Worm (Caenorhabditis elegans) whole organism, L4 larva: ENCODE measurements around the gene T24E12.10.

ENCODE experiments used
- F26F4.8 ChIP-seq: fragments of 200-800 bp; sonication (Bioruptor generic); conservative IDR thresholded peaks from 2 replicates; pipeline ENCODE4 v1.3.6; 2022; ENCODE audit warnings: missing genetic modification characterization, missing compliant biosample characterization
- F44E2.7 ChIP-seq: fragments of 200-800 bp; sonication (Bioruptor generic); IDR thresholded peaks from 2 replicates; pipeline ENCODE4 v2.1.2; 2022; ENCODE audit warnings: missing genetic modification characterization, missing compliant biosample characterization
- ZK546.5 ChIP-seq, 2 experiments: sonication (generic microtip); optimal IDR thresholded peaks; 2 replicates each; lab custom pipeline; 2017; ENCODE audit warnings: missing biosample characterization in 2 of 2, missing genetic modification characterization in 2 of 2
- aha-1 ChIP-seq: fragments of 150-350 bp; peaks from one replicate; lab custom pipeline; 2014; ENCODE audit warnings: missing biosample characterization, missing genetic modification characterization
- arid-1 ChIP-seq: fragments of 200-800 bp; sonication (Bioruptor generic); conservative IDR thresholded peaks from 2 replicates; pipeline ENCODE4 v1.3.6; 2022; ENCODE audit warnings: missing genetic modification reagents, missing genetic modification characterization, missing compliant biosample characterization
- ces-1 ChIP-seq: fragments of 150-350 bp; sonication (generic microtip); optimal IDR thresholded peaks from 4 replicates; lab custom pipeline; 2014; ENCODE audit warnings: missing biosample characterization, missing genetic modification reagents, missing genetic modification characterization
- dpl-1 ChIP-seq: fragments of 150-350 bp; optimal IDR thresholded peaks from 2 replicates; lab custom pipeline; 2014; ENCODE audit warnings: missing biosample characterization, missing genetic modification reagents, missing genetic modification characterization
- dve-1 ChIP-seq: sonication (generic microtip); optimal IDR thresholded peaks from 2 replicates; lab custom pipeline; 2017; ENCODE audit warnings: antibody characterized with exemption, mild to moderate bottlenecking, missing genetic modification characterization, missing compliant biosample characterization; ENCODE audit not compliant: insufficient read depth
- hlh-11 ChIP-seq: fragments of 200-800 bp; sonication (Bioruptor generic); optimal IDR thresholded peaks from 2 replicates; lab custom pipeline; 2018; ENCODE audit warnings: mild to moderate bottlenecking, missing genetic modification characterization, missing compliant biosample characterization
- hlh-30 ChIP-seq: sonication (generic microtip); optimal IDR thresholded peaks from 2 replicates; lab custom pipeline; 2017; ENCODE audit warnings: antibody characterized with exemption, mild to moderate bottlenecking, missing genetic modification characterization, missing compliant biosample characterization; ENCODE audit not compliant: insufficient read depth
- hmg-1.1 ChIP-seq: fragments of 200-800 bp; sonication (Bioruptor generic); IDR thresholded peaks from 2 replicates; pipeline ENCODE4 v1.3.6; 2022; ENCODE audit warnings: missing genetic modification reagents, missing genetic modification characterization, missing compliant biosample characterization
- lin-1 ChIP-seq: fragments of 200-800 bp; sonication (Bioruptor generic); IDR thresholded peaks from 2 replicates; pipeline ENCODE4 v1.3.6; 2022; ENCODE audit warnings: missing genetic modification reagents, missing genetic modification characterization, missing compliant biosample characterization
- lin-13 ChIP-seq: fragments of 150-350 bp; optimal IDR thresholded peaks from 2 replicates; lab custom pipeline; 2014; ENCODE audit warnings: missing biosample characterization, missing genetic modification reagents, missing genetic modification characterization
- lir-3 ChIP-seq: sonication (generic microtip); optimal IDR thresholded peaks from 2 replicates; lab custom pipeline; 2016; ENCODE audit warnings: mild to moderate bottlenecking, missing genetic modification characterization, missing compliant biosample characterization
- madf-5 ChIP-seq, 2 experiments: fragments of 200-800 bp; sonication (Bioruptor generic); IDR thresholded peaks; 2 replicates each; pipeline ENCODE4 v1.3.6; 2022; ENCODE audit warnings: missing compliant biosample characterization in 2 of 2, missing genetic modification characterization in 2 of 2
- mdl-1 ChIP-seq, 2 experiments: fragments of 150-350 bp in 1 of 2; sonication (generic microtip) in 1 of 2; optimal IDR thresholded peaks; 2 replicates each; lab custom pipeline; 2014 to 2017; ENCODE audit warnings: missing biosample characterization in 2 of 2, missing genetic modification characterization in 2 of 2
- mep-1 ChIP-seq: fragments of 150-350 bp; sonication (generic microtip); optimal IDR thresholded peaks from 3 replicates; lab custom pipeline; 2014; ENCODE audit warnings: missing biosample characterization, missing genetic modification characterization
- mes-2 ChIP-seq: sonication (generic microtip); optimal IDR thresholded peaks from 2 replicates; lab custom pipeline; 2016; ENCODE audit warnings: missing genotype, mild to moderate bottlenecking, missing genetic modification characterization, missing compliant biosample characterization; ENCODE audit not compliant: poor library complexity, severe bottlenecking
- mxl-3 ChIP-seq: fragments of 200-800 bp; sonication (Bioruptor generic); optimal IDR thresholded peaks from 2 replicates; lab custom pipeline; 2018; ENCODE audit warnings: mild to moderate bottlenecking, missing genetic modification characterization, missing compliant biosample characterization
- nhr-237 ChIP-seq: sonication (generic microtip); optimal IDR thresholded peaks from 2 replicates; lab custom pipeline; 2017; ENCODE audit warnings: missing biosample characterization, missing genetic modification characterization
- nhr-28 ChIP-seq: fragments of 150-350 bp; optimal IDR thresholded peaks from 2 replicates; lab custom pipeline; 2014; ENCODE audit warnings: missing biosample characterization, missing genetic modification characterization
- nhr-42 ChIP-seq: fragments of 200-800 bp; sonication (Bioruptor generic); IDR thresholded peaks from 2 replicates; pipeline ENCODE4 v1.3.6; 2022; ENCODE audit warnings: missing genetic modification characterization, missing compliant biosample characterization
- nhr-48 ChIP-seq: sonication (generic microtip); optimal IDR thresholded peaks from 2 replicates; lab custom pipeline; 2016; ENCODE audit warnings: mild to moderate bottlenecking, missing genetic modification characterization, missing compliant biosample characterization
- nhr-6 ChIP-seq: fragments of 150-350 bp; optimal IDR thresholded peaks from 2 replicates; lab custom pipeline; 2014; ENCODE audit warnings: missing biosample characterization, missing genetic modification characterization
- nhr-77 ChIP-seq: fragments of 150-350 bp; optimal IDR thresholded peaks from 2 replicates; lab custom pipeline; 2014; ENCODE audit warnings: missing biosample characterization, missing genetic modification characterization
- pha-4 ChIP-seq, 2 experiments: fragments of 150-350 bp in 1 of 2; fragments of 200-800 bp in 1 of 2; sonication (Bioruptor generic) in 1 of 2; IDR thresholded peaks in 1 of 2; optimal IDR thresholded peaks in 1 of 2; 2 replicates each; pipeline versions ENCODE4 v1.3.6 to Lab custom; 2014 to 2022; ENCODE audit warnings: missing genetic modification characterization in 2 of 2, missing genetic modification reagents in 2 of 2, missing biosample characterization in 1 of 2, missing compliant biosample characterization in 1 of 2
- rbr-2 ChIP-seq: sonication (generic microtip); optimal IDR thresholded peaks from 2 replicates; lab custom pipeline; 2016; ENCODE audit warnings: missing genotype, missing genetic modification characterization, missing compliant biosample characterization
- saeg-2 ChIP-seq: fragments of 200-800 bp; sonication (Bioruptor generic); IDR thresholded peaks from 2 replicates; pipeline ENCODE4 v1.3.6; 2022; ENCODE audit warnings: missing genetic modification reagents, missing genetic modification characterization, missing compliant biosample characterization
- set-16 ChIP-seq: fragments of 200-800 bp; sonication (Bioruptor generic); IDR thresholded peaks from 2 replicates; pipeline ENCODE4 v1.3.6; 2022; ENCODE audit warnings: missing genetic modification reagents, missing genetic modification characterization, missing compliant biosample characterization
- spr-3 ChIP-seq: fragments of 200-800 bp; sonication (Bioruptor generic); optimal IDR thresholded peaks from 2 replicates; lab custom pipeline; 2018; ENCODE audit warnings: mild to moderate bottlenecking, missing genetic modification characterization, missing compliant biosample characterization
- unc-130 ChIP-seq: sonication (generic microtip); optimal IDR thresholded peaks from 2 replicates; lab custom pipeline; 2016; ENCODE audit warnings: missing genetic modification reagents, missing genetic modification characterization, missing compliant biosample characterization
- unc-39 ChIP-seq: sonication (generic microtip); optimal IDR thresholded peaks from 2 replicates; lab custom pipeline; 2017; ENCODE audit warnings: missing biosample characterization, missing genetic modification characterization
- vab-7 ChIP-seq: fragments of 200-800 bp; sonication (Bioruptor generic); IDR thresholded peaks from 2 replicates; pipeline ENCODE4 v1.3.6; 2022; ENCODE audit warnings: missing genetic modification reagents, missing genetic modification characterization, missing compliant biosample characterization
- zfp-3 ChIP-seq: fragments of 200-800 bp; sonication (Bioruptor generic); conservative IDR thresholded peaks from 2 replicates; pipeline ENCODE4 v1.3.6; 2022; ENCODE audit warnings: missing genetic modification reagents, missing genetic modification characterization, missing compliant biosample characterization
- zip-2 ChIP-seq: fragments of 150-350 bp; optimal IDR thresholded peaks from 2 replicates; lab custom pipeline; 2014; ENCODE audit warnings: missing biosample characterization, missing genetic modification characterization
- ztf-7 ChIP-seq: fragments of 150-350 bp; optimal IDR thresholded peaks from 2 replicates; lab custom pipeline; 2014; ENCODE audit warnings: missing biosample characterization, missing genetic modification characterization

The T24E12.10 gene

ce11 chrII:3803219-3803618 lies 30.2 kb upstream of the T24E12.10 start, which contains the start of gene ins-32:
ins-32 (minus strand) TSS chrII:3803319.
- TF ChIP-seq hlh-11 = no peak
- TF ChIP-seq nhr-237 (tag; lab: Kevin White, UChicago) = no peak
- no peak for TF ChIP-seq unc-39 (tag; lab: Kevin White, UChicago)
- no peak for TF ChIP-seq ces-1 (GFP tag; lab: Kevin White, UChicago)
- no peak for TF ChIP-seq nhr-77 (tag; lab: Kevin White, UChicago)
- TF ChIP-seq lin-13 (GFP tag; lab: Kevin White, UChicago) = no peak
- no peak for TF ChIP-seq nhr-42 (GFP tag; lab: Robert Waterston, UW)
- no peak for TF ChIP-seq rbr-2 (tag; lab: Kevin White, UChicago)
- TF ChIP-seq zip-2 (tag; lab: Kevin White, UChicago) = no peak
- no peak for TF ChIP-seq spr-3 (GFP tag; lab: Kevin White, UChicago)
- TF ChIP-seq ztf-7 = no peak
- no peak for TF ChIP-seq hmg-1.1
- TF ChIP-seq dpl-1 (GFP tag; lab: Kevin White, UChicago) = no peak
- no peak for TF ChIP-seq arid-1 (GFP tag; lab: Robert Waterston, UW)
- TF ChIP-seq lir-3 = no peak
- TF ChIP-seq ZK546.5 (tag; optimal IDR thresholded peaks at IDR 0.05; lab: Kevin White, UChicago) = no peak

DNA sequence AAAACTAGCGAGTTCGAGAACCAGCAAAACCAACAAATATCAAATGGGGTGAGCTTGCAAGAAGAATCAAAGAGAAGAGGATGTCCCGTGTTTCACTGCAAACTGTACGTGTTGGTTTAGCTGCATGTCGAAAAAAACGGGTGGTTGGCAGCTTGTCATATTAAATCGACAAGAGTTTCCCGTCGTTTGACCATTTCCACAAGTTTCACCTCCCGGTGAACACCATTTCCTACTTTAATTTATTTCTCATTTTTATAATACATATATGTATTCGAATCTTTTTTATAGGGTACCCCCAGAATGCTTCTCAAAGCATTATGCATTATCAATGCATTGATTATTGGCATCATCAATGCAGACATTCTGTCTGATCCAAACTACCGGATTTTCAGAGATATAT lies 22.3 kb upstream of the T24E12.10 start, which contains the start of gene Y8A9A.2:
TSS of gene Y8A9A.2 (plus strand) at position 301 of the 400 bp plus-strand sequence.
- TF ChIP-seq dve-1 (tag; lab: Kevin White, UChicago) (no peak), lin-1 (GFP tag; lab: Robert Waterston, UW) (no peak), mes-2 (no peak), zip-2 (tag; lab: Kevin White, UChicago) (no peak), nhr-6 (tag; lab: Kevin White, UChicago) (no peak), madf-5 (GFP tag; IDR thresholded peaks at IDR 0.05; lab: Robert Waterston, UW) (no peak), mep-1 (no peak), dpl-1 (GFP tag; lab: Kevin White, UChicago) (no peak), unc-39 (tag; lab: Kevin White, UChicago) (no peak), F44E2.7 (GFP tag; lab: Robert Waterston, UW) (no peak), nhr-48 (no peak), hmg-1.1 (no peak), hlh-30 (tag; lab: Kevin White, UChicago) (no peak), mxl-3 (GFP tag; lab: Kevin White, UChicago) (no peak), nhr-28 (tag; lab: Kevin White, UChicago) (no peak), pha-4 (GFP tag; IDR thresholded peaks at IDR 0.05; lab: Robert Waterston, UW) (no peak), pha-4 (tag; optimal IDR thresholded peaks at IDR 0.05; lab: Kevin White, UChicago) (no peak), ztf-7 (no peak), vab-7 (GFP tag; lab: Robert Waterston, UW) (no peak), aha-1 (tag; lab: Kevin White, UChicago) (no peak)

DNA sequence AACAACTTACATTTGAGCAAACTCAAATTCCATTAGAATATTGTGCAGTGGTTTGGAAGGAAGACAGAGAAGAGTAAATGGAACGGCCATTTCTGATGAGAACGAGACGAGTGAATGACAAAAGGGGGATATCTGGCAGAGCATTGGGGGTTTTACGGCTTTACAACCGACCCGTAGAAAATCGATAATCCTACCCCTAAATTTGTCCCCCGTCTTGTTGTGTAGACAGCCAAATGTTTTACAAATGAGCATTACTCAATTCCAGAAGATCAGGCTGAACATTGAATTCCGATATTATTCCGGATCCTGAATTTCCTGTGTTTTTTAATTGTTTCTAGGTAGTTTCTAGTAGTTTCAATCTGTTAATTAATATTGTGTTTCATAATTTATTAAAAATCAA lies 20.3 kb upstream of the T24E12.10 start, which contains the start of gene fbxb-99:
TSS of gene fbxb-99 (minus strand) at position 101 of the 400 bp plus-strand sequence.
- no peak for TF ChIP-seq unc-130 (GFP tag; lab: Kevin White, UChicago)
- no peak for TF ChIP-seq zfp-3 (GFP tag; lab: Robert Waterston, UW)
- TF ChIP-seq mes-2 = no peak
- no peak for TF ChIP-seq hmg-1.1
- no peak for TF ChIP-seq set-16 (GFP tag; lab: Robert Waterston, UW)
- no peak for TF ChIP-seq saeg-2 (GFP tag; lab: Robert Waterston, UW)
- no peak for TF ChIP-seq mdl-1 (tag; optimal IDR thresholded peaks at IDR 0.05; lab: Kevin White, UChicago)
- no peak for TF ChIP-seq F26F4.8 (GFP tag; lab: Robert Waterston, UW)
- TF ChIP-seq, all 104 proteins: peak for 0
